Worm (Caenorhabditis elegans) whole organism, mixed stage, embryonic: ENCODE data around the gene try-9.

Experiments used
- M03D4.4 ChIP-seq: sonication (generic microtip); optimal IDR thresholded peaks from 2 replicates; lab custom pipeline; 2017; ENCODE audit warnings: mild to moderate bottlenecking, missing genetic modification characterization, missing compliant biosample characterization
- bed-3 ChIP-seq: fragments of 200-800 bp; sonication (Bioruptor generic); optimal IDR thresholded peaks from 3 replicates; lab custom pipeline; 2018; ENCODE audit warnings: mild to moderate bottlenecking, missing genetic modification characterization, moderate library complexity, missing compliant biosample characterization
- blmp-1 ChIP-seq: fragments of 150-350 bp; optimal IDR thresholded peaks from 2 replicates; lab custom pipeline; 2014; ENCODE audit warnings: missing biosample characterization, missing genetic modification characterization
- ceh-39 ChIP-seq: fragments of 150-350 bp; optimal IDR thresholded peaks from 2 replicates; lab custom pipeline; 2014; ENCODE audit warnings: missing biosample characterization, missing genetic modification characterization
- ceh-43 ChIP-seq: fragments of 200-800 bp; sonication (Bioruptor generic); optimal IDR thresholded peaks from 2 replicates; lab custom pipeline; 2018; ENCODE audit warnings: mild to moderate bottlenecking, missing genetic modification characterization, moderate library complexity, missing compliant biosample characterization
- ceh-83 ChIP-seq: fragments of 200-800 bp; sonication (Bioruptor generic); optimal IDR thresholded peaks from 2 replicates; lab custom pipeline; 2018; ENCODE audit warnings: mild to moderate bottlenecking, missing genetic modification characterization, missing compliant biosample characterization
- ces-1 ChIP-seq: fragments of 150-350 bp; optimal IDR thresholded peaks from 2 replicates; lab custom pipeline; 2014; ENCODE audit warnings: missing biosample characterization, missing genetic modification reagents, missing genetic modification characterization
- cnd-1 ChIP-seq: fragments of 200-800 bp; sonication (Bioruptor generic); optimal IDR thresholded peaks from 2 replicates; lab custom pipeline; 2018; ENCODE audit warnings: mild to moderate bottlenecking, missing genetic modification characterization, missing compliant biosample characterization
- drap-1 ChIP-seq: fragments of 200-800 bp; sonication (Bioruptor generic); optimal IDR thresholded peaks from 3 replicates; lab custom pipeline; 2018; ENCODE audit warnings: mild to moderate bottlenecking, missing genetic modification characterization, missing compliant biosample characterization
- elt-3 ChIP-seq: fragments of 150-350 bp; optimal IDR thresholded peaks from 2 replicates; lab custom pipeline; 2014; ENCODE audit warnings: missing biosample characterization, missing genetic modification characterization
- flh-1 ChIP-seq: fragments of 200-800 bp; sonication (Bioruptor generic); optimal IDR thresholded peaks from 2 replicates; lab custom pipeline; 2018; ENCODE audit warnings: mild to moderate bottlenecking, missing genetic modification characterization, moderate library complexity, missing compliant biosample characterization
- ham-2 ChIP-seq: fragments of 200-800 bp; sonication (Bioruptor generic); optimal IDR thresholded peaks from 2 replicates; lab custom pipeline; 2018; ENCODE audit warnings: mild to moderate bottlenecking, missing genetic modification characterization, missing compliant biosample characterization
- hlh-1 ChIP-seq: fragments of 150-350 bp; optimal IDR thresholded peaks from 2 replicates; lab custom pipeline; 2014; ENCODE audit warnings: missing biosample characterization, missing genetic modification reagents, missing genetic modification characterization
- lin-13 ChIP-seq: fragments of 150-350 bp; optimal IDR thresholded peaks from 2 replicates; lab custom pipeline; 2014; ENCODE audit warnings: missing biosample characterization, missing genetic modification characterization
- lin-32 ChIP-seq: fragments of 200-800 bp; sonication (Bioruptor generic); optimal IDR thresholded peaks from 2 replicates; lab custom pipeline; 2018; ENCODE audit warnings: mild to moderate bottlenecking, missing genetic modification characterization, missing compliant biosample characterization
- lsy-2 ChIP-seq: fragments of 150-350 bp; optimal IDR thresholded peaks from 2 replicates; lab custom pipeline; 2014; ENCODE audit warnings: missing biosample characterization, missing genetic modification characterization
- mep-1 ChIP-seq: fragments of 150-350 bp; optimal IDR thresholded peaks from 2 replicates; lab custom pipeline; 2017; ENCODE audit warnings: missing biosample characterization, missing genetic modification reagents, missing genetic modification characterization, inconsistent platforms
- mls-2 ChIP-seq: sonication (generic microtip); optimal IDR thresholded peaks from 2 replicates; lab custom pipeline; 2016; ENCODE audit warnings: mild to moderate bottlenecking, missing genetic modification characterization, moderate library complexity, missing compliant biosample characterization
- nhr-12 ChIP-seq: fragments of 150-350 bp; optimal IDR thresholded peaks from 2 replicates; lab custom pipeline; 2014; ENCODE audit warnings: missing biosample characterization, missing genetic modification characterization
- nhr-237 ChIP-seq: fragments of 150-350 bp; optimal IDR thresholded peaks from 2 replicates; lab custom pipeline; 2014; ENCODE audit warnings: missing biosample characterization, missing genetic modification characterization
- nhr-28 ChIP-seq: fragments of 150-350 bp; optimal IDR thresholded peaks from 2 replicates; lab custom pipeline; 2014; ENCODE audit warnings: missing biosample characterization, missing genetic modification characterization
- nhr-76 ChIP-seq: sonication (generic microtip); optimal IDR thresholded peaks from 2 replicates; lab custom pipeline; 2017; ENCODE audit warnings: missing biosample characterization, missing genetic modification characterization
- sem-2 ChIP-seq: fragments of 200-800 bp; sonication (Bioruptor generic); optimal IDR thresholded peaks from 2 replicates; lab custom pipeline; 2018; ENCODE audit warnings: mild to moderate bottlenecking, missing genetic modification characterization, missing compliant biosample characterization
- snpc-4 ChIP-seq: fragments of 150-350 bp; optimal IDR thresholded peaks from 2 replicates; lab custom pipeline; 2014; ENCODE audit warnings: missing biosample characterization, missing genetic modification characterization
- sptf-1 ChIP-seq: sonication (generic microtip); optimal IDR thresholded peaks from 2 replicates; lab custom pipeline; 2017; ENCODE audit warnings: mild to moderate bottlenecking, missing genetic modification characterization, moderate library complexity, missing compliant biosample characterization
- unc-120 ChIP-seq: sonication (generic microtip); optimal IDR thresholded peaks from 2 replicates; lab custom pipeline; 2017; ENCODE audit warnings: missing genetic modification characterization, missing compliant biosample characterization; ENCODE audit not compliant: poor library complexity, severe bottlenecking
- unc-39 ChIP-seq: fragments of 150-350 bp; optimal IDR thresholded peaks from 2 replicates; lab custom pipeline; 2014; ENCODE audit warnings: missing biosample characterization, missing genetic modification characterization
- unc-62 ChIP-seq: fragments of 150-350 bp; optimal IDR thresholded peaks from 2 replicates; lab custom pipeline; 2014; ENCODE audit warnings: missing biosample characterization, missing genetic modification reagents, missing genetic modification characterization
- zip-8 ChIP-seq: fragments of 150-350 bp; optimal IDR thresholded peaks from 2 replicates; lab custom pipeline; 2014; ENCODE audit warnings: missing biosample characterization, missing genetic modification characterization
- ztf-11 ChIP-seq: fragments of 150-350 bp; optimal IDR thresholded peaks from 2 replicates; lab custom pipeline; 2014; ENCODE audit warnings: missing biosample characterization, missing genetic modification characterization

try-9 gene

DNA sequence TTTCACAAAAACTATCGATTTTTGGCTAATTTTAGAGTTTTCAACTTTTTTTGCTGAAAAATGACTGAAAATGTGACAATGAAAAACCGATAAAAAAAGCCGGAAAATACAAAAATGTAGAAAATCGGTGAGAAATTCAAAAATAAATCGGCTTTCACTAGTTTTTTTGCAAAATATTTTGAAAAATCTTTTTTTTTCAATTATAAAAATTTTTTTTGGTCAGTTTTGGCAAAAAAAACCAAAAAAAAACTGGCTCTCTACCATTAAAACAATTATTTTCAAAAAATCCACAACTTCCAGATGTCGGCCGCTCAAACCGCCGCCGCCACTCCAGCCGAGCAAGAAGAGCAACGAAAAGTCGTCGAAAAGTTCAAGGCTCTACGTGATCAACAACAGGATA is 41.6 kb upstream of the try-9 start, which contains the start of gene pfd-2:
pfd-2 (plus strand) TSS at position 301 of the 400 bp plus-strand sequence.
- TF ChIP-seq sptf-1 (tag; lab: Kevin White, UChicago) (no peak), hlh-1 (no peak), drap-1 (GFP tag; lab: Kevin White, UChicago) (no peak), ceh-83 (GFP tag; lab: Kevin White, UChicago) (no peak), ham-2 (GFP tag; lab: Kevin White, UChicago) (no peak), mep-1 (tag; lab: Kevin White, UChicago) (no peak), unc-62 (GFP tag; lab: Kevin White, UChicago) (no peak), snpc-4 (tag; lab: Kevin White, UChicago) (no peak)

DNA sequence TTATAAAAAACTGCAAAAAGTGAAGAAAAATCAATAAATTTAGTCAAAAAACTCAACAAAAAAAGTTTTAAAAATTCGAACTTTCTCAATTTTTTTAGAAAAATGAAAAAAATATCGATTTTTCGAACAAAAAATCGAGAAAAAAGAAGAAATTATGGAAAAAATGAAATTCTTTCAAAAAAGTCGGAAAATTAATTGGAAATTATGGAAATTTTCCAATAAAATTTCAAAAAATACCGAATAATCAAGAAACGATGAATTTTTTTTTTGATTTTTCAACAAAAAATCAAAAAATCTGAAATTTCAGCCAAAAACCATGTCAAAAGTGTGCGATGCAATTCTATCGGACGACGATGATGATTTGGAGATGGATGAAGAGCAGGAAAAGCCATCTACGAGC is 39.3 kb upstream of the try-9 start, which contains the start of gene H20J04.4:
H20J04.4 (plus strand) TSS at position 301 of the 400 bp plus-strand sequence.
- TF ChIP-seq nhr-12 (no peak), ham-2 (GFP tag; lab: Kevin White, UChicago) (no peak), mls-2 (tag; lab: Kevin White, UChicago) (no peak), ztf-11 (no peak), ceh-43 (GFP tag; lab: Kevin White, UChicago) (no peak), ces-1 (no peak), unc-120 (tag; lab: Kevin White, UChicago) (no peak), unc-39 (tag; lab: Kevin White, UChicago) (no peak), nhr-28 (no peak), mep-1 (tag; lab: Kevin White, UChicago) (no peak), zip-8 (tag; lab: Kevin White, UChicago) (no peak), ceh-83 (GFP tag; lab: Kevin White, UChicago) (no peak), lin-32 (GFP tag; lab: Kevin White, UChicago) (no peak), bed-3 (no peak), lsy-2 (no peak), flh-1 (GFP tag; lab: Kevin White, UChicago) (no peak), nhr-237 (tag; lab: Kevin White, UChicago) (no peak), M03D4.4 (no peak), hlh-1 (no peak)

DNA sequence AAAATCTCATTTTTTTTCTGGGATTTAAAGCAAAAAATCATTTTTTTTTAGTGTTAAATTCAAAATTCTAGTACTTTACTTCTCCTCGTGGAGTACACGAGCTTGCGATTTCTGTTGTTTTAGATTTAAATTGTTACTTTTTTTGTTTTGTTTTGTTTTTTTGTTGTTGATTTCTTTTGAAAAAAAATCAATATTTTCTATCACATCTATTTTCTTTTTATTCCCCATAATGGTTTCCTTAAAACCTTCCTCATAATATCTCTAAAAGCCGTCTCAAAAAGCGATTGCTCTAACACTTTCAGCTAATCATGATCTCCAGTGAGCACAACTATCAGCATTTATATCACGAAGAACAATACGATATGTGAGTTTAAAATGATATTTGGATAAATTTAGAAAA is 33.6 kb upstream of the try-9 start, which contains the start of gene madf-3:
madf-3 (plus strand) TSS at position 301 of the 400 bp plus-strand sequence.
- TF ChIP-seq lin-13 (tag; lab: Kevin White, UChicago), result no peak
- no peak for TF ChIP-seq unc-120 (tag; lab: Kevin White, UChicago)
- TF ChIP-seq unc-39 (tag; lab: Kevin White, UChicago), result no peak

DNA sequence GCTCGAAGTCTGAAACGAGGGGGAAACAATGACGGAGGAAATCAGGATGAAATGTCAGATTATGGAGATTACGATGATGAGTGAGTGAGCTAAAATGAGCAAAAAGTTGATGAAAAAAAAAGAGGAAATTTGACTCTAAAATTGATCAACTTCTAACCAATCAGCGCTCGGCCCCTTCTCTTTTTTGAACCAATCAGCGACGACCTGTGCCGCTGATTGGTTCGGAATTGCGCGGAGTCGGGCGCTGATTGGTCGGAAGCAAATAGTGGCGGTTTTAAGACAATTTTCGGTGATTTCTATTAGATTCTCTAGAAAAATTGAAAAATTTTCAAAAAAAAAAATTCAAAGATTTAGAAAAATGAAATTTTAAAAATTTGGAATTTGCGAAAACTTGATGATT is 30.3 kb upstream of the try-9 start:
- TF ChIP-seq ceh-83 (GFP tag; lab: Kevin White, UChicago) (no peak), mls-2 (tag; lab: Kevin White, UChicago) (no peak), elt-3 (tag; lab: Kevin White, UChicago) (no peak), cnd-1 (no peak), nhr-237 (tag; lab: Kevin White, UChicago) (no peak), sem-2 (GFP tag; lab: Kevin White, UChicago) (no peak), lsy-2 (no peak), ceh-39 (no peak), nhr-28 (no peak), blmp-1 (tag; lab: Kevin White, UChicago) (no peak), snpc-4 (tag; lab: Kevin White, UChicago) (no peak), mep-1 (tag; lab: Kevin White, UChicago) (no peak), ztf-11 (no peak), nhr-76 (no peak), ces-1 (no peak), lin-32 (GFP tag; lab: Kevin White, UChicago) (no peak), sptf-1 (tag; lab: Kevin White, UChicago) (no peak), zip-8 (tag; lab: Kevin White, UChicago) (no peak)

DNA sequence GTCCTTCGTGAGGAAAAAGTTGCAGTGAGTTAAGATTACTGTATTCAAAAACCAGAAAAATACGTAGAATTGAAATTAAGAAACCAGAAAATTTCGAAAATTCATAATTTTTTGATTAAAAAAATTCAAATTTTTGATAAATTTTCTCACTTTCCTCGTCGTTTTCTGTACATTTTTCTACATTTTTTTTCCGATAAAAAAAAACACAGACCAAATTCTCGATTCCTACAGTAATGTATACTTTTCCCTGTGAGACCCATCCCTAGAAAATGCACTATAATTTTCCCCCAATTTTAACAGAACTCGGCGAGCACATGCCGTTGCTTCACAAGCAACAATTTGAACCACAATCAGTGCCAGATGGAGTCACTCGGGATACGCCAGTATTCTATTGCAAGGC is 28.1 kb upstream of the try-9 start, which contains the start of gene athp-2:
athp-2 (plus strand) TSS at position 301 of the 400 bp plus-strand sequence.
- TF ChIP-seq ham-2 (GFP tag; lab: Kevin White, UChicago) (no peak), unc-120 (tag; lab: Kevin White, UChicago) (no peak), mls-2 (tag; lab: Kevin White, UChicago) (no peak), cnd-1 (no peak), nhr-76 (no peak), zip-8 (tag; lab: Kevin White, UChicago) (no peak), hlh-1 (no peak), nhr-12 (no peak), mep-1 (tag; lab: Kevin White, UChicago) (no peak), sem-2 (GFP tag; lab: Kevin White, UChicago) (no peak), ceh-83 (GFP tag; lab: Kevin White, UChicago) (no peak)
